Worm (Caenorhabditis elegans) whole organism, L3 larva: ENCODE data around the gene F26C11.3.

Experiments used
- R02D3.7 ChIP-seq: fragments of 150-350 bp; optimal IDR thresholded peaks from 2 replicates; lab custom pipeline; 2014; ENCODE audit warnings: missing biosample characterization, missing genetic modification characterization
- ZK546.5 ChIP-seq: sonication (generic microtip); optimal IDR thresholded peaks from 2 replicates; lab custom pipeline; 2017; ENCODE audit warnings: missing biosample characterization, missing genetic modification characterization
- aly-2 ChIP-seq: fragments of 150-350 bp; optimal IDR thresholded peaks from 2 replicates; lab custom pipeline; 2014; ENCODE audit warnings: missing biosample characterization, missing genetic modification characterization
- ama-1 ChIP-seq: fragments of 150-350 bp; optimal IDR thresholded peaks from 2 replicates; lab custom pipeline; 2018
- ceh-82 ChIP-seq: fragments of 150-350 bp; optimal IDR thresholded peaks from 2 replicates; lab custom pipeline; 2014; ENCODE audit warnings: missing biosample characterization, missing genetic modification characterization
- elt-3 ChIP-seq, 3 experiments: fragments of 150-350 bp in 1 of 3; sonication (generic microtip) in 2 of 3; optimal IDR thresholded peaks; 2 replicates in 2 of 3; 4 replicates in 1 of 3; lab custom pipeline; 2014 to 2017; ENCODE audit warnings: missing biosample characterization in 3 of 3, missing genetic modification characterization in 3 of 3
- jun-1 ChIP-seq: fragments of 150-350 bp; optimal IDR thresholded peaks from 2 replicates; lab custom pipeline; 2014; ENCODE audit warnings: missing biosample characterization, missing genetic modification reagents, missing genetic modification characterization
- lin-39 ChIP-seq: fragments of 150-350 bp; optimal IDR thresholded peaks from 2 replicates; lab custom pipeline; 2018; ENCODE audit warnings: missing biosample characterization, missing genetic modification reagents, missing genetic modification characterization
- nhr-43 ChIP-seq: sonication (generic microtip); optimal IDR thresholded peaks from 2 replicates; lab custom pipeline; 2016; ENCODE audit warnings: mild to moderate bottlenecking, missing genetic modification characterization, missing compliant biosample characterization; ENCODE audit not compliant: poor library complexity, severe bottlenecking
- nhr-76 ChIP-seq: fragments of 150-350 bp; sonication (generic microtip); optimal IDR thresholded peaks from 5 replicates; lab custom pipeline; 2014; ENCODE audit warnings: missing biosample characterization, missing genetic modification characterization
- zag-1 ChIP-seq: fragments of 150-350 bp; optimal IDR thresholded peaks from 2 replicates; lab custom pipeline; 2014; ENCODE audit warnings: missing biosample characterization, missing genetic modification characterization
- ztf-11 ChIP-seq: fragments of 150-350 bp; optimal IDR thresholded peaks from 2 replicates; lab custom pipeline; 2014; ENCODE audit warnings: missing biosample characterization, missing genetic modification characterization

DNA sequence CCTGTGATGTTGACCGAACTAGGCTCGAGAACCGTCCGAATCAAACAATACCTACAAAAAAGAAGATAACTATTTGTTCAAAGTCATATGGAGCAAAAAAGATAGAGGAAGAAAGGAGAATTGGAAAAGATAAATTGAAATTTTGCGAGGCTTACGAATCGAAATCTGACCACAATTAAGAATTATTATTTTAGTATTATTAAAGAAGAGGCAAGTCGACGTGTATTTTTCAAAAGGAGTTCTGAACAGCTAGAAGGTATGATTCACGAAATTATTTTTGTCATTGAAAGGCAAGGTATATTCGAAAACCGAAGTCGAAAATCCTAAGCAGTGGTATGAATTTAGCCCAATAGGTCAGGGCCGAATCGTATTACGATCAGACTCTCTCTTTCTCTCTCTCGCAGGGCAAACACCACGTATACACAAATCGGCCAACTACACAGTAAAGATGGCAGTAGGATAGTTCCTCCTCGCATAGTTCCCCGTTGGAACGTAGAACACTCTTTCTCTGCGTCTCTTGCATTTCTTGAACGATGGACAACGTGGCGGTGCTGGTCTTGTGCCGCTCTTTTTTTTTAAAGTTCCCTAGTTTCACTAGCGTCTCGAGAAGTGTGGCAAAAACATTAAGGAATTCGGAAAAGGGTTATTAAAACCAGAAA lies 23.7 kb downstream of the F26C11.3 start, which contains the start of gene vgln-1:
- no peak for TF ChIP-seq ceh-82 (tag; lab: Kevin White, UChicago)
- no peak for TF ChIP-seq ZK546.5 (tag; lab: Kevin White, UChicago)
- TF ChIP-seq ama-1 (lab: Kevin White, UChicago), result no peak
- TF ChIP-seq nhr-76, result no peak
- TF ChIP-seq jun-1 (tag; lab: Kevin White, UChicago), result no peak
- no peak for TF ChIP-seq zag-1 (tag; lab: Kevin White, UChicago)
- TF ChIP-seq R02D3.7 (tag; lab: Kevin White, UChicago), result no peak
- no peak for TF ChIP-seq nhr-43 (tag; lab: Kevin White, UChicago)
- TF ChIP-seq aly-2, result no peak
- no peak for TF ChIP-seq lin-39 (tag; lab: Kevin White, UChicago)
- no peak for TF ChIP-seq ztf-11
- TF ChIP-seq elt-3 (tag; optimal IDR thresholded peaks at IDR 0.05; lab: Kevin White, UChicago), result no peak
